Worm (Caenorhabditis elegans) whole organism, L3 larva: ENCODE results near the gene try-13.

ENCODE experiments used
- R02D3.7 ChIP-seq: fragments of 150-350 bp; optimal IDR thresholded peaks from 2 replicates; lab custom pipeline; 2014; ENCODE audit warnings: missing biosample characterization, missing genetic modification characterization
- ZK546.5 ChIP-seq: sonication (generic microtip); optimal IDR thresholded peaks from 2 replicates; lab custom pipeline; 2017; ENCODE audit warnings: missing biosample characterization, missing genetic modification characterization
- ama-1 ChIP-seq: fragments of 150-350 bp; optimal IDR thresholded peaks from 2 replicates; lab custom pipeline; 2018
- ceh-16 ChIP-seq: sonication (generic microtip); optimal IDR thresholded peaks from 2 replicates; lab custom pipeline; 2017; ENCODE audit warnings: missing biosample characterization, missing genetic modification characterization
- ceh-28 ChIP-seq: fragments of 150-350 bp; optimal IDR thresholded peaks from 2 replicates; lab custom pipeline; 2014; ENCODE audit warnings: missing biosample characterization, missing genetic modification reagents, missing genetic modification characterization
- ceh-9 ChIP-seq: sonication (generic microtip); optimal IDR thresholded peaks from 2 replicates; lab custom pipeline; 2018; ENCODE audit warnings: missing biosample characterization, missing genetic modification characterization
- daf-12 ChIP-seq: fragments of 150-350 bp; optimal IDR thresholded peaks from 2 replicates; lab custom pipeline; 2014; ENCODE audit warnings: missing biosample characterization, missing genetic modification reagents, missing genetic modification characterization
- egl-27 ChIP-seq: sonication (generic microtip); optimal IDR thresholded peaks from 4 replicates; lab custom pipeline; 2017; ENCODE audit warnings: missing biosample characterization, missing genetic modification reagents, missing genetic modification characterization
- egl-5 ChIP-seq: fragments of 150-350 bp; optimal IDR thresholded peaks from 2 replicates; lab custom pipeline; 2017; ENCODE audit warnings: missing biosample characterization, missing genetic modification reagents, missing genetic modification characterization, inconsistent platforms
- elt-1 ChIP-seq: fragments of 150-350 bp; optimal IDR thresholded peaks from 2 replicates; lab custom pipeline; 2014; ENCODE audit warnings: missing biosample characterization, missing genetic modification characterization
- elt-2 ChIP-seq: sonication (generic microtip); optimal IDR thresholded peaks from 2 replicates; lab custom pipeline; 2016; ENCODE audit warnings: missing genetic modification reagents, mild to moderate bottlenecking, missing genetic modification characterization, missing compliant biosample characterization
- eor-1 ChIP-seq, 2 experiments: fragments of 150-350 bp; optimal IDR thresholded peaks; 2 replicates each; lab custom pipeline; 2014 to 2018; ENCODE audit warnings: missing biosample characterization in 2 of 2, missing genetic modification characterization in 2 of 2
- fkh-10 ChIP-seq: sonication (generic microtip); optimal IDR thresholded peaks from 2 replicates; lab custom pipeline; 2017; ENCODE audit warnings: missing biosample characterization, missing genetic modification reagents, missing genetic modification characterization
- fkh-2 ChIP-seq: fragments of 150-350 bp; optimal IDR thresholded peaks from 2 replicates; lab custom pipeline; 2014; ENCODE audit warnings: missing biosample characterization, missing genetic modification reagents, missing genetic modification characterization
- hmg-11 ChIP-seq: sonication (generic microtip); optimal IDR thresholded peaks from 2 replicates; lab custom pipeline; 2016; ENCODE audit warnings: missing genetic modification characterization, missing compliant biosample characterization
- jun-1 ChIP-seq: fragments of 150-350 bp; optimal IDR thresholded peaks from 2 replicates; lab custom pipeline; 2014; ENCODE audit warnings: missing biosample characterization, missing genetic modification reagents, missing genetic modification characterization
- lin-15B ChIP-seq: fragments of 150-350 bp; optimal IDR thresholded peaks from 2 replicates; lab custom pipeline; 2014; ENCODE audit warnings: missing biosample characterization, missing genetic modification characterization
- lsy-12 ChIP-seq: sonication (generic microtip); optimal IDR thresholded peaks from 2 replicates; lab custom pipeline; 2016; ENCODE audit warnings: mild to moderate bottlenecking, missing genetic modification characterization, missing compliant biosample characterization
- mdl-1 ChIP-seq: fragments of 150-350 bp; optimal IDR thresholded peaks from 2 replicates; lab custom pipeline; 2014; ENCODE audit warnings: missing biosample characterization, missing genetic modification characterization
- mml-1 ChIP-seq: fragments of 150-350 bp; sonication (generic microtip); optimal IDR thresholded peaks from 3 replicates; lab custom pipeline; 2014; ENCODE audit warnings: missing biosample characterization, missing genetic modification characterization
- nfya-1 ChIP-seq: sonication (generic microtip); optimal IDR thresholded peaks from 2 replicates; lab custom pipeline; 2017; ENCODE audit warnings: missing genetic modification characterization, mild to moderate bottlenecking, missing compliant biosample characterization, antibody characterized with exemption, moderate library complexity; ENCODE audit not compliant: insufficient read depth
- nhr-12 ChIP-seq: fragments of 150-350 bp; optimal IDR thresholded peaks from 2 replicates; lab custom pipeline; 2014; ENCODE audit warnings: missing biosample characterization, missing genetic modification characterization
- nhr-23 ChIP-seq: fragments of 150-350 bp; optimal IDR thresholded peaks from 2 replicates; lab custom pipeline; 2014; ENCODE audit warnings: missing biosample characterization, missing genetic modification reagents, missing genetic modification characterization
- nhr-237 ChIP-seq: fragments of 150-350 bp; optimal IDR thresholded peaks from 2 replicates; lab custom pipeline; 2014; ENCODE audit warnings: missing biosample characterization, missing genetic modification characterization
- nhr-25 ChIP-seq: sonication (generic microtip); optimal IDR thresholded peaks from 2 replicates; lab custom pipeline; 2017; ENCODE audit warnings: missing biosample characterization, missing genetic modification characterization
- nhr-28 ChIP-seq: fragments of 150-350 bp; optimal IDR thresholded peaks from 2 replicates; lab custom pipeline; 2014; ENCODE audit warnings: missing biosample characterization, missing genetic modification characterization
- nhr-43 ChIP-seq: sonication (generic microtip); optimal IDR thresholded peaks from 2 replicates; lab custom pipeline; 2016; ENCODE audit warnings: mild to moderate bottlenecking, missing genetic modification characterization, missing compliant biosample characterization; ENCODE audit not compliant: poor library complexity, severe bottlenecking
- nhr-67 ChIP-seq: fragments of 150-350 bp; optimal IDR thresholded peaks from 2 replicates; lab custom pipeline; 2014; ENCODE audit warnings: missing biosample characterization, missing genetic modification characterization
- nhr-76 ChIP-seq: fragments of 150-350 bp; sonication (generic microtip); optimal IDR thresholded peaks from 5 replicates; lab custom pipeline; 2014; ENCODE audit warnings: missing biosample characterization, missing genetic modification characterization
- nhr-77 ChIP-seq: fragments of 150-350 bp; optimal IDR thresholded peaks from 2 replicates; lab custom pipeline; 2014; ENCODE audit warnings: missing biosample characterization, missing genetic modification characterization
- pha-4 ChIP-seq: fragments of 150-350 bp; optimal IDR thresholded peaks from 2 replicates; lab custom pipeline; 2014; ENCODE audit warnings: missing biosample characterization, missing genetic modification reagents, missing genetic modification characterization
- pqm-1 ChIP-seq: fragments of 150-350 bp; optimal IDR thresholded peaks from 2 replicates; lab custom pipeline; 2017; ENCODE audit warnings: missing biosample characterization, missing genetic modification characterization, inconsistent platforms
- skn-1 ChIP-seq: fragments of 150-350 bp; optimal IDR thresholded peaks from 2 replicates; lab custom pipeline; 2014; ENCODE audit warnings: missing biosample characterization, missing genetic modification characterization
- snpc-4 ChIP-seq: fragments of 150-350 bp; optimal IDR thresholded peaks from 2 replicates; lab custom pipeline; 2014; ENCODE audit warnings: missing biosample characterization, missing genetic modification characterization
- tbx-2 ChIP-seq: sonication (generic microtip); optimal IDR thresholded peaks from 2 replicates; lab custom pipeline; 2016; ENCODE audit warnings: mild to moderate bottlenecking, missing genetic modification characterization, missing compliant biosample characterization
- unc-62 ChIP-seq: fragments of 150-350 bp; sonication (generic microtip); optimal IDR thresholded peaks from 4 replicates; lab custom pipeline; 2014; ENCODE audit warnings: missing biosample characterization, missing genetic modification reagents, missing genetic modification characterization
- zag-1 ChIP-seq: fragments of 150-350 bp; optimal IDR thresholded peaks from 2 replicates; lab custom pipeline; 2014; ENCODE audit warnings: missing biosample characterization, missing genetic modification characterization
- ztf-11 ChIP-seq: fragments of 150-350 bp; optimal IDR thresholded peaks from 2 replicates; lab custom pipeline; 2014; ENCODE audit warnings: missing biosample characterization, missing genetic modification characterization

try-13 gene

DNA sequence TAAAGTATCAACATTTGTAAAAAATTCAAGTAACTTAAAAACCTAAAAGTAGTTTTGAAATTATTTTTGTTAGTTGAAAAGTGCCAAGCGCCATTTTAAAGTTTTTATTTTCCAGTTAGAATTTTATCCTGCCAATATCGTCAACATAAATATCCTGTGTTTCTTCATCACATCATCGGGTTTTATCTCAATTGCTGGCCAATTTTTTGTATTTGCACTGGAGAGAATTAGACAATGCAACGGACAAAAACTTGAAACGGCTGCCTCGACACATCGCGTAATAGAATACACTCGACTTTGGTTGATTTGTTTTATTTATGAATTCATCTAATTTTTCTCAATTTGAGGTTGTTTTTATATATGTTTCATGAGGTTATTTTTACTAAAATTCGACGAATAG lies 15.1 kb downstream of the try-13 start, which contains the start of gene F25E5.2:
TSS of gene F25E5.2 (plus strand) at position 301 of the 400 bp plus-strand sequence.
- no peak for TF ChIP-seq fkh-2 (tag; lab: Kevin White, UChicago)
- TF ChIP-seq ceh-9 (tag; lab: Kevin White, UChicago) = no peak
- TF ChIP-seq egl-27 (tag; lab: Kevin White, UChicago) = no peak
- no peak for TF ChIP-seq eor-1 (tag; optimal IDR thresholded peaks at IDR 0.05; lab: Kevin White, UChicago)
- TF ChIP-seq ceh-28 (tag; lab: Kevin White, UChicago) = no peak
- TF ChIP-seq nhr-43 (tag; lab: Kevin White, UChicago) = no peak
- no peak for TF ChIP-seq ZK546.5 (tag; lab: Kevin White, UChicago)
- no peak for TF ChIP-seq hmg-11 (tag; lab: Kevin White, UChicago)
- no peak for TF ChIP-seq mdl-1 (tag; lab: Kevin White, UChicago)
- TF ChIP-seq R02D3.7 (tag; lab: Kevin White, UChicago) = no peak

ce11 chrV:7460898-7461297 lies 21.0 kb downstream of the try-13 start, which contains the start of gene srh-92:
Gene srh-92 (minus strand): TSS chrV:7460998.
- TF ChIP-seq skn-1 (no peak), snpc-4 (no peak), nhr-23 (tag; lab: Kevin White, UChicago) (no peak), elt-2 (tag; lab: Kevin White, UChicago) (no peak), elt-1 (no peak), R02D3.7 (tag; lab: Kevin White, UChicago) (no peak), egl-5 (no peak), ceh-16 (tag; lab: Kevin White, UChicago) (no peak)

ce11 chrV:7464696-7465095 lies 24.8 kb downstream of the try-13 start, which contains the start of gene srh-89:
Gene srh-89 (minus strand): TSS chrV:7464796.
- TF ChIP-seq unc-62 (GFP tag; lab: Kevin White, UChicago) (no peak), nhr-237 (tag; lab: Kevin White, UChicago) (no peak), nhr-25 (tag; lab: Kevin White, UChicago) (no peak), ceh-16 (tag; lab: Kevin White, UChicago) (no peak), R02D3.7 (tag; lab: Kevin White, UChicago) (no peak), jun-1 (no peak), mml-1 (tag; lab: Kevin White, UChicago) (no peak), nhr-28 (no peak), nhr-12 (tag; lab: Kevin White, UChicago) (no peak), daf-12 (no peak), eor-1 (tag; optimal IDR thresholded peaks at IDR 0.05; lab: Kevin White, UChicago) (no peak), nhr-76 (tag; lab: Kevin White, UChicago) (no peak), elt-1 (no peak), lin-15B (tag; lab: Kevin White, UChicago) (no peak), tbx-2 (no peak)

DNA sequence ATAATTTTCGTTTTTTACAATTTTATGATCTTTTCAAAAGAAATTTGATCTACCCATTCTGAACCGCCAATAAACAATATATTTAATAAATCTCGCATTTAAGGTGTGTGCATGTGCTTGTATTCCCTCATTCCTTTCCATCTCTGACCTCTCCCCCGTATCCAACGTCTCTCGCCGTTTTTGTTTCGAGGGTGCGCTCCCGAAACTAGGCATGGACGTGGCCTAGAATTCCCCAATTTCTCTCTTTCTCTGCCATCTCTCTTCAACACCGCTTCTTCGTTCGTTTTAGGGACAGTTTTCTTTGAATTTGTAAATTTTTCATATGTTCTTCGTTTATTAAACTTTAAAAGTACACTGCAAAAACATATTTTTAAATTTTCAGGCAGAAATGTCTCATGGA lies 25.6 kb downstream of the try-13 start, which contains the start of gene F25E5.1:
TSS of gene F25E5.1 (plus strand) at position 376 of the 400 bp plus-strand sequence.
- TF ChIP-seq egl-5 = peak; percentile 50
- TF ChIP-seq nhr-237 (tag; lab: Kevin White, UChicago) = no peak
- no peak for TF ChIP-seq egl-27 (tag; lab: Kevin White, UChicago)
- TF ChIP-seq lsy-12 (tag; lab: Kevin White, UChicago) = no peak
- TF ChIP-seq nhr-25 (tag; lab: Kevin White, UChicago) = peak; percentile 65
- no peak for TF ChIP-seq fkh-10 (GFP tag; lab: Kevin White, UChicago)
- TF ChIP-seq nhr-12 (tag; lab: Kevin White, UChicago) = no peak
- TF ChIP-seq nhr-43 (tag; lab: Kevin White, UChicago) = peak; percentile 57
- TF ChIP-seq zag-1 = no peak
- TF ChIP-seq nhr-67 (tag; lab: Kevin White, UChicago) = no peak
- no peak for TF ChIP-seq skn-1
- TF ChIP-seq ama-1 = no peak
- peak; percentile 39 for TF ChIP-seq pqm-1 (tag; lab: Kevin White, UChicago)
- no peak for TF ChIP-seq ceh-28 (tag; lab: Kevin White, UChicago)
- TF ChIP-seq hmg-11 (tag; lab: Kevin White, UChicago) = peak; percentile 80
- no peak for TF ChIP-seq ztf-11 (tag; lab: Kevin White, UChicago)
- TF ChIP-seq pha-4 (tag; lab: Kevin White, UChicago) = no peak
- TF ChIP-seq fkh-2 (tag; lab: Kevin White, UChicago) = no peak
- no peak for TF ChIP-seq jun-1
- TF ChIP-seq nfya-1 (tag; lab: Kevin White, UChicago) = peak; percentile 71
- no peak for TF ChIP-seq nhr-28
- no peak for TF ChIP-seq mml-1 (tag; lab: Kevin White, UChicago)
- TF ChIP-seq elt-2 (tag; lab: Kevin White, UChicago) = peak; percentile 40
- TF ChIP-seq R02D3.7 (tag; lab: Kevin White, UChicago) = no peak
- peak; percentile 77 for TF ChIP-seq lin-15B (tag; lab: Kevin White, UChicago)
- no peak for TF ChIP-seq elt-1
- no peak for TF ChIP-seq daf-12
- no peak for TF ChIP-seq tbx-2
- TF ChIP-seq snpc-4 = peak; percentile 76
- TF ChIP-seq nhr-77 = no peak
- TF ChIP-seq ceh-16 (tag; lab: Kevin White, UChicago) = no peak
